Worm (Caenorhabditis elegans): Measurements from ENCODE around the gene F41G3.6.

Gene F41G3.6

ce11 chrII:6746404-6746803 lies 3.7 kb downstream of the F41G3.6 start, which contains the start of gene F41G3.5:
Gene F41G3.5 (plus strand): TSS chrII:6746704.
- TF ChIP-seq snpc-4 (tag; optimal IDR thresholded peaks at IDR 0.05) (no peak), mab-5 (tag; optimal IDR thresholded peaks at IDR 0.05) (no peak), mls-2 (tag; optimal IDR thresholded peaks at IDR 0.05) (no peak), zip-8 (tag; optimal IDR thresholded peaks at IDR 0.05) (no peak), hlh-1 (tag; optimal IDR thresholded peaks at IDR 0.05) (no peak), elt-1 (tag; optimal IDR thresholded peaks at IDR 0.05; ENCODE audit: borderline replicate concordance, insufficient read depth) (no peak), ceh-83 (GFP tag; optimal IDR thresholded peaks at IDR 0.05) (no peak), cnd-1 (tag; optimal IDR thresholded peaks at IDR 0.05) (no peak), blmp-1 (tag; optimal IDR thresholded peaks at IDR 0.05) (no peak), lsy-2 (tag; optimal IDR thresholded peaks at IDR 0.05) (no peak), elt-3 (tag; optimal IDR thresholded peaks at IDR 0.05) (no peak)

ce11 chrII:6749422-6749821 lies 6.7 kb downstream of the F41G3.6 start, which contains the start of gene F41G3.10:
Gene F41G3.10 (minus strand): TSS chrII:6749522.
- TF ChIP-seq zip-8 (tag; optimal IDR thresholded peaks at IDR 0.05) (no peak), elt-1 (tag; optimal IDR thresholded peaks at IDR 0.05; ENCODE audit: borderline replicate concordance, insufficient read depth) (no peak), lsy-2 (tag; optimal IDR thresholded peaks at IDR 0.05) (no peak), lin-32 (GFP tag; optimal IDR thresholded peaks at IDR 0.05) (no peak), nhr-12 (tag; optimal IDR thresholded peaks at IDR 0.05) (no peak), ham-2 (GFP tag; optimal IDR thresholded peaks at IDR 0.05) (no peak), ceh-83 (GFP tag; optimal IDR thresholded peaks at IDR 0.05) (no peak), ceh-39 (tag; optimal IDR thresholded peaks at IDR 0.05) (no peak), unc-120 (tag; optimal IDR thresholded peaks at IDR 0.05; ENCODE audit: poor library complexity, severe bottlenecking) (no peak), sptf-1 (tag; optimal IDR thresholded peaks at IDR 0.05) (no peak), snpc-4 (tag; optimal IDR thresholded peaks at IDR 0.05) (no peak), elt-3 (tag; optimal IDR thresholded peaks at IDR 0.05) (no peak), lin-13 (tag; optimal IDR thresholded peaks at IDR 0.05) (no peak), nhr-76 (tag; optimal IDR thresholded peaks at IDR 0.05) (no peak)

ce11 chrII:6750929-6751328 lies 8.2 kb downstream of the F41G3.6 start, which contains the start of gene F41G3.20:
Gene F41G3.20 (minus strand): TSS chrII:6751029.
- TF ChIP-seq elt-1 (tag; optimal IDR thresholded peaks at IDR 0.05; ENCODE audit: borderline replicate concordance, insufficient read depth) (no peak), nhr-237 (tag; optimal IDR thresholded peaks at IDR 0.05) (no peak), bed-3 (GFP tag; optimal IDR thresholded peaks at IDR 0.05) (no peak), drap-1 (GFP tag; optimal IDR thresholded peaks at IDR 0.05) (no peak), flh-1 (GFP tag; optimal IDR thresholded peaks at IDR 0.05) (no peak), pha-4 (tag; optimal IDR thresholded peaks at IDR 0.05) (no peak), ces-1 (GFP tag; optimal IDR thresholded peaks at IDR 0.05) (no peak), zip-8 (tag; optimal IDR thresholded peaks at IDR 0.05) (no peak), ztf-11 (tag; optimal IDR thresholded peaks at IDR 0.05) (no peak), blmp-1 (tag; optimal IDR thresholded peaks at IDR 0.05) (no peak), unc-62 (GFP tag; optimal IDR thresholded peaks at IDR 0.05) (no peak)

- TF ChIP-seq snpc-4 (tag; optimal IDR thresholded peaks at IDR 0.05) (no peak), flh-1 (GFP tag; optimal IDR thresholded peaks at IDR 0.05) (no peak), ceh-43 (GFP tag; optimal IDR thresholded peaks at IDR 0.05) (no peak), elt-3 (tag; optimal IDR thresholded peaks at IDR 0.05) (no peak), pha-4 (tag; optimal IDR thresholded peaks at IDR 0.05) (no peak), ceh-83 (GFP tag; optimal IDR thresholded peaks at IDR 0.05) (no peak), M03D4.4 (tag; optimal IDR thresholded peaks at IDR 0.05) (no peak), nhr-12 (tag; optimal IDR thresholded peaks at IDR 0.05) (no peak), elt-1 (tag; optimal IDR thresholded peaks at IDR 0.05; ENCODE audit: borderline replicate concordance, insufficient read depth) (no peak), unc-62 (GFP tag; optimal IDR thresholded peaks at IDR 0.05) (no peak), ham-2 (GFP tag; optimal IDR thresholded peaks at IDR 0.05) (no peak), zip-8 (tag; optimal IDR thresholded peaks at IDR 0.05) (no peak), mab-5 (tag; optimal IDR thresholded peaks at IDR 0.05) (no peak)
These were observed 9.3 kb downstream of the F41G3.6 start, which contains the start of gene F41G3.19 for ce11 chrII:6752027-6752426. Gene F41G3.19 (minus strand): TSS chrII:6752127.

ce11 chrII:6752850-6753249 lies 10.1 kb downstream of the F41G3.6 start, which contains the start of gene F41G3.21:
Gene F41G3.21 (minus strand): TSS chrII:6752950.
- no peak for TF ChIP-seq bed-3 (GFP tag; optimal IDR thresholded peaks at IDR 0.05)
- TF ChIP-seq nhr-28 (tag; optimal IDR thresholded peaks at IDR 0.05) = no peak
- TF ChIP-seq nhr-12 (tag; optimal IDR thresholded peaks at IDR 0.05) = no peak
- TF ChIP-seq zip-8 (tag; optimal IDR thresholded peaks at IDR 0.05) = no peak
- no peak for TF ChIP-seq mls-2 (tag; optimal IDR thresholded peaks at IDR 0.05)
- TF ChIP-seq sem-2 (GFP tag; optimal IDR thresholded peaks at IDR 0.05) = no peak
- no peak for TF ChIP-seq ham-2 (GFP tag; optimal IDR thresholded peaks at IDR 0.05)

Measured in whole organism, mixed stage, embryonic.